Worm (Caenorhabditis elegans) whole organism, L2 larva: ENCODE measurements around the gene C05D9.4.

ENCODE experiments used
- F13H6.1 ChIP-seq: sonication (generic microtip); optimal IDR thresholded peaks from 2 replicates; lab custom pipeline; 2016; ENCODE audit warnings: missing genetic modification characterization, missing compliant biosample characterization
- ZK546.5 ChIP-seq: sonication (generic microtip); optimal IDR thresholded peaks from 2 replicates; lab custom pipeline; 2017; ENCODE audit warnings: missing biosample characterization, missing genetic modification characterization
- ama-1 ChIP-seq: fragments of 150-350 bp; optimal IDR thresholded peaks from 2 replicates; lab custom pipeline; 2018; ENCODE audit warnings: inconsistent platforms
- mdl-1 ChIP-seq, 2 experiments: fragments of 150-350 bp in 1 of 2; sonication (generic microtip) in 1 of 2; optimal IDR thresholded peaks; 2 replicates each; lab custom pipeline; 2017; ENCODE audit warnings: missing biosample characterization in 2 of 2, missing genetic modification characterization in 2 of 2
- nhr-12 ChIP-seq: fragments of 150-350 bp; optimal IDR thresholded peaks from 2 replicates; lab custom pipeline; 2014; ENCODE audit warnings: missing biosample characterization, missing genetic modification characterization
- unc-62 ChIP-seq: fragments of 150-350 bp; optimal IDR thresholded peaks from 2 replicates; lab custom pipeline; 2014; ENCODE audit warnings: missing biosample characterization, missing genetic modification reagents, missing genetic modification characterization

ce11 chrX:1147394-1147793 lies 39.5 kb downstream of the C05D9.4 start:
- no peak for TF ChIP-seq ZK546.5 (tag; lab: Kevin White, UChicago)
- TF ChIP-seq ama-1 (lab: Kevin White, UChicago): no peak
- no peak for TF ChIP-seq nhr-12 (tag; lab: Kevin White, UChicago)
- TF ChIP-seq F13H6.1: no peak
- no peak for TF ChIP-seq unc-62
- TF ChIP-seq mdl-1 (tag; optimal IDR thresholded peaks at IDR 0.05; lab: Kevin White, UChicago): no peak
